Worm (Caenorhabditis elegans): Measurements from ENCODE around the gene pud-1.2.
A peak's percentile ranks its signal among the peaks of the same experiment; 100 is the strongest.

The pud-1.2 gene

DNA sequence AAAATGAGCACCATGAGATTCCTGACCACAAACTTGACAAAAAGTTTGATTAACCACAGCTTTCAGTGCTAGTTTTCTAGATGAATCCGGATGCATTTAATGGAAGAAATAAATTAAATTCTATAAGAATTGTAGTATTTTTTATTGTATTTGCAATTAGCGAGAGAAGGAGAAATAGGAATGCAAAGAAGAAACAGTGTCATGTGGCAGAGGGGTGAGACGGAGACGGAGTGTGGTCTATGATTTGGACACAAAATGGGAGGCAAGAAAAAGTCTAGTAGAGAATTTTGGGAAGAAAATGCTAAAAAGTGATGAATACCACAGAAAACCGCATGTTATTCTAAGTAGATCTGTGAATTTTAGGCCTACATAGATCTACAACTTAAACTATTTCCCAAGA lies 44.3 kb downstream of the pud-1.2 start, which contains the start of gene nhr-59:
Gene nhr-59, minus strand, starts transcription at position 214 of the 400 bp plus-strand sequence.
- TF ChIP-seq mep-1 (tag; optimal IDR thresholded peaks at IDR 0.05) (no peak), ces-1 (GFP tag; optimal IDR thresholded peaks at IDR 0.05) (peak; percentile 19), ham-2 (GFP tag; optimal IDR thresholded peaks at IDR 0.05) (no peak)

ce11 chrV:2277260-2277659 lies 45.1 kb downstream of the pud-1.2 start:
- no peak for TF ChIP-seq blmp-1 (tag; optimal IDR thresholded peaks at IDR 0.05)
- no peak for TF ChIP-seq ztf-11 (tag; optimal IDR thresholded peaks at IDR 0.05)
- no peak for TF ChIP-seq elt-3 (tag; optimal IDR thresholded peaks at IDR 0.05)
- TF ChIP-seq drap-1 (GFP tag; optimal IDR thresholded peaks at IDR 0.05): no peak
- no peak for TF ChIP-seq nhr-76 (tag; optimal IDR thresholded peaks at IDR 0.05)
- no peak for TF ChIP-seq mls-2 (tag; optimal IDR thresholded peaks at IDR 0.05)
- TF ChIP-seq snpc-4 (tag; optimal IDR thresholded peaks at IDR 0.05): no peak
- no peak for TF ChIP-seq ceh-39 (tag; optimal IDR thresholded peaks at IDR 0.05)
- TF ChIP-seq mab-5 (tag; optimal IDR thresholded peaks at IDR 0.05): no peak
- no peak for TF ChIP-seq nhr-28 (tag; optimal IDR thresholded peaks at IDR 0.05)
- TF ChIP-seq lin-32 (GFP tag; optimal IDR thresholded peaks at IDR 0.05): no peak
- TF ChIP-seq bed-3 (GFP tag; optimal IDR thresholded peaks at IDR 0.05): no peak
- no peak for TF ChIP-seq hlh-1 (tag; optimal IDR thresholded peaks at IDR 0.05)
- no peak for TF ChIP-seq flh-1 (GFP tag; optimal IDR thresholded peaks at IDR 0.05)

ce11 chrV:2274253-2274892 lies 48.0 kb downstream of the pud-1.2 start, which contains the start of the genes Y5H2A.4 and abu-4:
Gene Y5H2A.4 (minus strand): TSS chrV:2274353.
Gene abu-4 (plus strand): TSS chrV:2274842.
- no peak for TF ChIP-seq sem-2 (GFP tag; optimal IDR thresholded peaks at IDR 0.05)
- TF ChIP-seq blmp-1 (tag; optimal IDR thresholded peaks at IDR 0.05): no peak
- no peak for TF ChIP-seq bed-3 (GFP tag; optimal IDR thresholded peaks at IDR 0.05)
- no peak for TF ChIP-seq nhr-12 (tag; optimal IDR thresholded peaks at IDR 0.05)
- TF ChIP-seq nhr-237 (tag; optimal IDR thresholded peaks at IDR 0.05): no peak
- TF ChIP-seq sptf-1 (tag; optimal IDR thresholded peaks at IDR 0.05): no peak
- no peak for TF ChIP-seq lsy-2 (tag; optimal IDR thresholded peaks at IDR 0.05)
- no peak for TF ChIP-seq mab-5 (tag; optimal IDR thresholded peaks at IDR 0.05)
- TF ChIP-seq lin-32 (GFP tag; optimal IDR thresholded peaks at IDR 0.05): no peak
- TF ChIP-seq hlh-1 (tag; optimal IDR thresholded peaks at IDR 0.05): no peak
- TF ChIP-seq unc-62 (GFP tag; optimal IDR thresholded peaks at IDR 0.05): no peak
- TF ChIP-seq tbx-8 (GFP tag; optimal IDR thresholded peaks at IDR 0.05): no peak

Measured in whole organism, mixed stage, embryonic.